Worm (Caenorhabditis elegans): ENCODE measurements around the gene Y81G3A.2.

Gene Y81G3A.2

ce11 chrII:13117135-13117534 is 36.4 kb downstream of the Y81G3A.2 start, which contains the start of gene gfm-1 (continued):
- no peak for TF ChIP-seq hmg-20 (GFP tag; IDR thresholded peaks at IDR 0.05)
- no peak for TF ChIP-seq lin-40 (tag; optimal IDR thresholded peaks at IDR 0.05)
- TF ChIP-seq lag-1 (GFP tag; IDR thresholded peaks at IDR 0.05): no peak
- TF ChIP-seq T26A5.8 (tag; optimal IDR thresholded peaks at IDR 0.05): no peak
- no peak for TF ChIP-seq ztf-28 (GFP tag; IDR thresholded peaks at IDR 0.05)
- TF ChIP-seq die-1 (tag; optimal IDR thresholded peaks at IDR 0.05): no peak
- TF ChIP-seq hrde-1 (tag; optimal IDR thresholded peaks at IDR 0.05; ENCODE audit: borderline replicate concordance): no peak
- TF ChIP-seq egl-44 (GFP tag; IDR thresholded peaks at IDR 0.05): no peak
- no peak for TF ChIP-seq pha-4 (tag; optimal IDR thresholded peaks at IDR 0.05)
- 0 out of 2 replicates have a peak, but pooled peaks have one; percentile 30 for TF ChIP-seq madf-8 (GFP tag; conservative IDR thresholded peaks at IDR 0.05)
- TF ChIP-seq madf-3 (GFP tag; IDR thresholded peaks at IDR 0.05): no peak
- peak; percentile 48 for TF ChIP-seq lsl-1 (GFP tag; optimal IDR thresholded peaks at IDR 0.05)
- TF ChIP-seq ztf-25 (GFP tag; IDR thresholded peaks at IDR 0.05): no peak
- no peak for TF ChIP-seq nhr-27 (tag; optimal IDR thresholded peaks at IDR 0.05)
- TF ChIP-seq unc-62 (GFP tag; optimal IDR thresholded peaks at IDR 0.05): no peak
- TF ChIP-seq ceh-27 (GFP tag; optimal IDR thresholded peaks at IDR 0.05): peak; percentile 51
- TF ChIP-seq ekl-4 (GFP tag; IDR thresholded peaks at IDR 0.05): no peak
- no peak for TF ChIP-seq aptf-2 (GFP tag; conservative IDR thresholded peaks at IDR 0.05)
- no peak for TF ChIP-seq sea-2 (GFP tag; IDR thresholded peaks at IDR 0.05)
- no peak for TF ChIP-seq tbp1 (GFP tag; optimal IDR thresholded peaks at IDR 0.05)
- no peak for TF ChIP-seq snpc-4 (GFP tag; optimal IDR thresholded peaks at IDR 0.05)
- peak in 2 of 4 experiments; percentile 33 to 56 for TF ChIP-seq snpc-4 (tag; optimal IDR thresholded peaks at IDR 0.05)
- no peak for TF ChIP-seq F39B2.1 (GFP tag; IDR thresholded peaks at IDR 0.05)
- no peak for TF ChIP-seq B0019.2 (GFP tag; conservative IDR thresholded peaks at IDR 0.05)
- no peak for TF ChIP-seq cebp-2 (GFP tag; IDR thresholded peaks at IDR 0.05)
- TF ChIP-seq nhr-90 (tag; optimal IDR thresholded peaks at IDR 0.05): no peak
- no peak for TF ChIP-seq him-1 (tag; optimal IDR thresholded peaks at IDR 0.05)
- peak; percentile 6 for TF ChIP-seq madf-10 (tag; optimal IDR thresholded peaks at IDR 0.05)
- TF ChIP-seq lir-1 (GFP tag; conservative IDR thresholded peaks at IDR 0.05): 0 out of 2 replicates have a peak, but pooled peaks have one; percentile 6
- TF ChIP-seq nfya-1 (tag; optimal IDR thresholded peaks at IDR 0.05; ENCODE audit: borderline replicate concordance, insufficient read depth): no peak
- no peak for TF ChIP-seq akir-1 (GFP tag; optimal IDR thresholded peaks at IDR 0.05)
- no peak for TF ChIP-seq nhr-120 (GFP tag; IDR thresholded peaks at IDR 0.05)
- no peak for TF ChIP-seq ama-1 (optimal IDR thresholded peaks at IDR 0.05)
- no peak for TF ChIP-seq ama-1 (GFP tag; optimal IDR thresholded peaks at IDR 0.05)
- peak; percentile 61 for TF ChIP-seq dox-1 (GFP tag; IDR thresholded peaks at IDR 0.05)
- no peak for TF ChIP-seq F57A8.1 (GFP tag; optimal IDR thresholded peaks at IDR 0.05)
- TF ChIP-seq K12H6.12 (tag; optimal IDR thresholded peaks at IDR 0.05): peak; percentile 44
- peak; percentile 36 for TF ChIP-seq ztf-18 (tag; optimal IDR thresholded peaks at IDR 0.05)
- TF ChIP-seq lsy-27 (tag; optimal IDR thresholded peaks at IDR 0.05; ENCODE audit: borderline replicate concordance, insufficient read depth): no peak
- TF ChIP-seq F22D6.2 (tag; optimal IDR thresholded peaks at IDR 0.05): peak; percentile 30
- no peak for TF ChIP-seq attf-6 (GFP tag; IDR thresholded peaks at IDR 0.05)
- no peak for TF ChIP-seq bed-2 (GFP tag; IDR thresholded peaks at IDR 0.05)
- TF ChIP-seq nfyb-1 (GFP tag; IDR thresholded peaks at IDR 0.05): no peak
- TF ChIP-seq ceh-79 (tag; optimal IDR thresholded peaks at IDR 0.05): peak; percentile 54
- peak; percentile 68; the same call in 1 of the 2 replicates for TF ChIP-seq mcd-1 (GFP tag; IDR thresholded peaks at IDR 0.05)
- TF ChIP-seq Y67H2A.10 (GFP tag; conservative IDR thresholded peaks at IDR 0.05): no peak
- no peak for TF ChIP-seq ets-4 (GFP tag; optimal IDR thresholded peaks at IDR 0.05)
- no peak for TF ChIP-seq zfh-2 (GFP tag; conservative IDR thresholded peaks at IDR 0.05)
- TF ChIP-seq F10E7.11 (tag; optimal IDR thresholded peaks at IDR 0.05): no peak
- no peak for TF ChIP-seq zim-3 (tag; optimal IDR thresholded peaks at IDR 0.05)

Measured in whole organism, young adult.